Worm (Caenorhabditis elegans): ENCODE measurements around the gene nrde-1.

Gene nrde-1

ce11 chrIII:3701411-3702310 is 11.6 kb upstream of the nrde-1 start, which contains the start of the genes pdi-1 and C14B1.2 (continued):
- TF ChIP-seq unc-62 (GFP tag; optimal IDR thresholded peaks at IDR 0.05 in 1 of 2) (no peak), unc-62 (tag; optimal IDR thresholded peaks at IDR 0.05) (no peak), cey-2 (tag; optimal IDR thresholded peaks at IDR 0.05; ENCODE audit: borderline replicate concordance, insufficient read depth) (no peak), daf-19 (GFP tag; conservative IDR thresholded peaks at IDR 0.05) (no peak), tra-1 (GFP tag; IDR thresholded peaks at IDR 0.05) (0 out of 2 replicates have a peak, but pooled peaks have one; percentile 51), fkh-10 (GFP tag; optimal IDR thresholded peaks at IDR 0.05) (no peak)

- no peak for TF ChIP-seq Y75B8A.6 (GFP tag; IDR thresholded peaks at IDR 0.05)
- peak; percentile 93 for TF ChIP-seq hlh-30 (tag; optimal IDR thresholded peaks at IDR 0.05; ENCODE audit: insufficient read depth)
- TF ChIP-seq lsy-2 (tag; optimal IDR thresholded peaks at IDR 0.05) = peak in 1 of 2 experiments; percentile 72
- no peak for TF ChIP-seq snpc-4 (tag; optimal IDR thresholded peaks at IDR 0.05)
- no peak for TF ChIP-seq gei-8 (GFP tag; optimal IDR thresholded peaks at IDR 0.05)
- no peak for TF ChIP-seq ceh-32 (tag; optimal IDR thresholded peaks at IDR 0.05; ENCODE audit: poor library complexity)
- peak; percentile 3 for TF ChIP-seq ztf-7 (tag; optimal IDR thresholded peaks at IDR 0.05)
- no peak for TF ChIP-seq daf-16 (GFP tag; optimal IDR thresholded peaks at IDR 0.05)
- peak; percentile 11 for TF ChIP-seq daf-16 (tag; optimal IDR thresholded peaks at IDR 0.05)
- peak; percentile 51 for TF ChIP-seq nhr-28 (tag; optimal IDR thresholded peaks at IDR 0.05)
- peak; percentile 59 for TF ChIP-seq lin-38 (GFP tag; IDR thresholded peaks at IDR 0.05)
- TF ChIP-seq egl-27 (tag; optimal IDR thresholded peaks at IDR 0.05) = no peak
- TF ChIP-seq R02D3.7 (tag; optimal IDR thresholded peaks at IDR 0.05) = no peak
- TF ChIP-seq T20F7.1 (GFP tag; optimal IDR thresholded peaks at IDR 0.05) = peak; percentile 47
- peak; percentile 65 for TF ChIP-seq mep-1 (tag; optimal IDR thresholded peaks at IDR 0.05)
- no peak for TF ChIP-seq dmd-8 (GFP tag; IDR thresholded peaks at IDR 0.05)
- TF ChIP-seq lin-39 (tag; optimal IDR thresholded peaks at IDR 0.05) = no peak
- no peak for TF ChIP-seq ceh-82 (tag; optimal IDR thresholded peaks at IDR 0.05)
- no peak for TF ChIP-seq ceh-44 (GFP tag; IDR thresholded peaks at IDR 0.05)
- no peak for TF ChIP-seq nhr-6 (tag; optimal IDR thresholded peaks at IDR 0.05)
- no peak for TF ChIP-seq zfp-3 (GFP tag; conservative IDR thresholded peaks at IDR 0.05)
- TF ChIP-seq daf-8 (GFP tag; IDR thresholded peaks at IDR 0.05) = no peak
- TF ChIP-seq dve-1 (tag; optimal IDR thresholded peaks at IDR 0.05; ENCODE audit: insufficient read depth) = peak; percentile 76
- peak in 1 of 2 experiments; percentile 80 for TF ChIP-seq mdl-1 (tag; optimal IDR thresholded peaks at IDR 0.05)
- no peak for TF ChIP-seq rbr-2 (tag; optimal IDR thresholded peaks at IDR 0.05)
- TF ChIP-seq nhr-102 (tag; optimal IDR thresholded peaks at IDR 0.05) = no peak
- no peak for TF ChIP-seq ceh-62 (tag; optimal IDR thresholded peaks at IDR 0.05)
- no peak for TF ChIP-seq egl-43 (GFP tag; IDR thresholded peaks at IDR 0.05)
- no peak for TF ChIP-seq nhr-42 (GFP tag; IDR thresholded peaks at IDR 0.05)
- TF ChIP-seq tag-97 (GFP tag; IDR thresholded peaks at IDR 0.05) = no peak
- no peak for TF ChIP-seq nhr-76 (tag; optimal IDR thresholded peaks at IDR 0.05)
- TF ChIP-seq attf-4 (tag; optimal IDR thresholded peaks at IDR 0.05) = no peak
- TF ChIP-seq ces-1 (GFP tag; optimal IDR thresholded peaks at IDR 0.05) = no peak
- no peak for TF ChIP-seq zfp-2 (tag; optimal IDR thresholded peaks at IDR 0.05)
- TF ChIP-seq nhr-77 (tag; optimal IDR thresholded peaks at IDR 0.05) = peak; percentile 41
- no peak for TF ChIP-seq Y5F2A.4 (GFP tag; optimal IDR thresholded peaks at IDR 0.05)
- TF ChIP-seq spr-1 (tag; optimal IDR thresholded peaks at IDR 0.05) = no peak
- no peak for TF ChIP-seq set-16 (GFP tag; IDR thresholded peaks at IDR 0.05)
- peak; percentile 35 for TF ChIP-seq hlh-11 (tag; optimal IDR thresholded peaks at IDR 0.05)
- TF ChIP-seq F26F4.8 (GFP tag; conservative IDR thresholded peaks at IDR 0.05) = no peak
- no peak for TF ChIP-seq ZK337.2 (GFP tag; IDR thresholded peaks at IDR 0.05)
- TF ChIP-seq mxl-3 (GFP tag; optimal IDR thresholded peaks at IDR 0.05) = no peak
- TF ChIP-seq mdt-29 (GFP tag; IDR thresholded peaks at IDR 0.05) = no peak
Observed at ce11 chrIII:3703397-3703796, 9.9 kb upstream of the nrde-1 start, which contains the start of gene C14B1.3. Gene C14B1.3 (plus strand): TSS chrIII:3703564.

Data from whole organism, L4 larva.